Fruit fly (Drosophila melanogaster) Kc167 (cell line): ENCODE results near the gene CG43694.

Source experiments
- Myc ChIP-seq: fragments of >200 bp; optimal IDR thresholded peaks from 2 replicates; lab custom pipeline; 2017; ENCODE audit warnings: missing external identifiers
- insv ChIP-seq: fragments of >200 bp; optimal IDR thresholded peaks from 3 replicates; lab custom pipeline; 2018; ENCODE audit warnings: missing external identifiers
- psq ChIP-seq: fragments of >200 bp; optimal IDR thresholded peaks from 2 replicates; lab custom pipeline; 2017; ENCODE audit warnings: missing external identifiers
- ttk ChIP-seq: sonication (Bioruptor generic); optimal IDR thresholded peaks from 2 replicates; lab custom pipeline; 2017; ENCODE audit warnings: missing external identifiers

- no peak for TF ChIP-seq psq
- no peak for TF ChIP-seq insv
- TF ChIP-seq ttk (lab: Kevin White, UChicago), result no peak
- TF ChIP-seq Myc (lab: Kevin White, UChicago), result no peak
Measured at dm6 chr3R:23460667-23461066, 34.8 kb upstream of the CG43694 start.
